Fruit fly (Drosophila melanogaster): ENCODE results near the gene CG15386.

CG15386 gene

dm6 chr2L:2166958-2167707, 49.9 kb downstream of the CG15386 start (continued):
- TF ChIP-seq ash1 (GFP tag; optimal IDR thresholded peaks at IDR 0.05) (no peak), Sry-β (GFP tag; optimal IDR thresholded peaks at IDR 0.05) (no peak), CG14965 (GFP tag; optimal IDR thresholded peaks at IDR 0.05; ENCODE audit: borderline replicate concordance) (no peak), ranshi (GFP tag; IDR thresholded peaks at IDR 0.05) (0 out of 2 replicates have a peak, but pooled peaks have one; percentile 5), pros (GFP tag; optimal IDR thresholded peaks at IDR 0.05) (peak; percentile 6), nmo (GFP tag; optimal IDR thresholded peaks at IDR 0.05) (no peak), CG16815 (GFP tag; optimal IDR thresholded peaks at IDR 0.05) (no peak), CG8388 (GFP tag; optimal IDR thresholded peaks at IDR 0.05) (no peak), CG14860 (GFP tag; IDR thresholded peaks at IDR 0.05; ENCODE audit: partially characterized antibody) (no peak), CG4328 (GFP tag; optimal IDR thresholded peaks at IDR 0.05) (no peak), zf30C (GFP tag; optimal IDR thresholded peaks at IDR 0.05) (peak; percentile 84), CG1603 (tag; optimal IDR thresholded peaks at IDR 0.05) (peak; percentile 43), tio (GFP tag; optimal IDR thresholded peaks at IDR 0.05) (no peak), ara (GFP tag; IDR thresholded peaks at IDR 0.05) (no peak), Tbp (GFP tag; optimal IDR thresholded peaks at IDR 0.05) (no peak), BEAF-32 (GFP tag; optimal IDR thresholded peaks at IDR 0.05) (no peak), Kr (GFP tag; optimal IDR thresholded peaks at IDR 0.05) (peak; percentile 39), unpg (GFP tag; optimal IDR thresholded peaks at IDR 0.05) (peak; percentile 27), CG8281 (tag; optimal IDR thresholded peaks at IDR 0.05) (no peak), ap (GFP tag; IDR thresholded peaks at IDR 0.05) (no peak), CG9609 (GFP tag; optimal IDR thresholded peaks at IDR 0.05) (no peak), dmrt11E (tag; optimal IDR thresholded peaks at IDR 0.05) (peak; percentile 17), D (optimal IDR thresholded peaks at IDR 0.05) (no peak), D (GFP tag; optimal IDR thresholded peaks at IDR 0.05) (no peak), inv (GFP tag; IDR thresholded peaks at IDR 0.05; ENCODE audit: partially characterized antibody) (no peak), CG6254 (GFP tag; optimal IDR thresholded peaks at IDR 0.05) (no peak), Sin3A (optimal IDR thresholded peaks at IDR 0.05) (no peak), CG15696 (tag; optimal IDR thresholded peaks at IDR 0.05) (no peak), Ets65A (GFP tag) (no peak), CG13424 (tag; optimal IDR thresholded peaks at IDR 0.05) (no peak), CG12219 (GFP tag; optimal IDR thresholded peaks at IDR 0.05) (no peak), CG5245 (GFP tag; optimal IDR thresholded peaks at IDR 0.05) (no peak), pita (GFP tag; optimal IDR thresholded peaks at IDR 0.05) (no peak), CG33557 (GFP tag; optimal IDR thresholded peaks at IDR 0.05) (no peak), stc (GFP tag; IDR thresholded peaks at IDR 0.05) (no peak), peb (GFP tag; IDR thresholded peaks at IDR 0.05) (no peak), CG2678 (tag; optimal IDR thresholded peaks at IDR 0.05) (peak; percentile 14), corto (GFP tag; optimal IDR thresholded peaks at IDR 0.05) (no peak), pho (GFP tag; optimal IDR thresholded peaks at IDR 0.05) (no peak), Usf (GFP tag; optimal IDR thresholded peaks at IDR 0.05) (no peak), Mrtf (GFP tag; IDR thresholded peaks at IDR 0.05) (no peak), CG8765 (GFP tag; IDR thresholded peaks at IDR 0.05) (no peak), CG18011 (GFP tag; optimal IDR thresholded peaks at IDR 0.05) (no peak), dpn (GFP tag; optimal IDR thresholded peaks at IDR 0.05) (no peak), pfk (GFP tag; optimal IDR thresholded peaks at IDR 0.05) (no peak), danr (GFP tag; IDR thresholded peaks at IDR 0.05) (no peak), HLHmδ (GFP tag; optimal IDR thresholded peaks at IDR 0.05) (no peak), CkIIα-i1 (GFP tag; IDR thresholded peaks at IDR 0.05) (no peak), chm (GFP tag; IDR thresholded peaks at IDR 0.05) (no peak), Myb (GFP tag; optimal IDR thresholded peaks at IDR 0.05) (no peak)

Data from whole organism, embryonic.